Fruit fly (Drosophila melanogaster): ENCODE measurements around the gene CG11672.

- TF ChIP-seq sage (GFP tag; optimal IDR thresholded peaks at IDR 0.05) (peak; percentile 56), brk (GFP tag; optimal IDR thresholded peaks at IDR 0.05) (peak; percentile 63), dl (GFP tag; optimal IDR thresholded peaks at IDR 0.05; ENCODE audit: insufficient read depth in 1 of 2, partially characterized antibody in 2 of 2) (no peak), Rel (GFP tag; optimal IDR thresholded peaks at IDR 0.05) (peak; percentile 32), Rel (tag; optimal IDR thresholded peaks at IDR 0.05) (peak; percentile 49), Vsx2 (GFP tag; optimal IDR thresholded peaks at IDR 0.05; ENCODE audit: partially characterized antibody) (no peak), woc (GFP tag; optimal IDR thresholded peaks at IDR 0.05) (peak; percentile 72), CG9705 (GFP tag; optimal IDR thresholded peaks at IDR 0.05) (peak; percentile 66), h (GFP tag; optimal IDR thresholded peaks at IDR 0.05) (peak; percentile 82), Mio (GFP tag; optimal IDR thresholded peaks at IDR 0.05) (peak; percentile 34), jim (GFP tag; optimal IDR thresholded peaks at IDR 0.05) (no peak), Hr83 (GFP tag; optimal IDR thresholded peaks at IDR 0.05; ENCODE audit: poor library complexity, severe bottlenecking) (peak; percentile 39), psq (GFP tag; optimal IDR thresholded peaks at IDR 0.05) (peak; percentile 82), lola (GFP tag; optimal IDR thresholded peaks at IDR 0.05) (no peak)
Measured at dm6 chr3R:8239472-8240301, 50.7 kb downstream of the CG11672 start.

Data from whole organism, wandering third instar larva.